Worm (Caenorhabditis elegans): Measurements from ENCODE around the gene R09D1.14.
"Not testable (repeated sequence)": the region's sequence is repeated elsewhere in the genome, so short reads cannot be mapped to it uniquely, and the experiment has no call there.

R09D1.14 gene

ce11 chrII:9474367-9475105 is 15.2 kb upstream of the R09D1.14 start, which contains the start of the genes chil-25 and chil-26:
Gene chil-25 (minus strand): TSS chrII:9474467.
Gene chil-26 (plus strand): TSS chrII:9475055.
- TF ChIP-seq unc-62 (GFP tag; optimal IDR thresholded peaks at IDR 0.05): no peak

ce11 chrII:9470027-9470426 is 10.7 kb upstream of the R09D1.14 start, which contains the start of gene T19H5.6:
Gene T19H5.6 (minus strand): TSS chrII:9470221.
- no peak for TF ChIP-seq unc-62 (GFP tag; optimal IDR thresholded peaks at IDR 0.05)

ce11 chrII:9468414-9468813 is 9.1 kb upstream of the R09D1.14 start, which contains the start of gene chil-23:
Gene chil-23 (minus strand): TSS chrII:9468611.
- TF ChIP-seq unc-62 (GFP tag; optimal IDR thresholded peaks at IDR 0.05): no peak

- no peak for TF ChIP-seq unc-62 (GFP tag; optimal IDR thresholded peaks at IDR 0.05)
Measured at ce11 chrII:9466095-9466494, 6.7 kb upstream of the R09D1.14 start, which contains the start of gene chil-22. Gene chil-22 (minus strand): TSS chrII:9466195.

- TF ChIP-seq unc-62 (GFP tag; optimal IDR thresholded peaks at IDR 0.05): not testable (repeated sequence)
Measured at ce11 chrII:9461881-9462280, 2.5 kb upstream of the R09D1.14 start, which contains the start of gene chil-21. Gene chil-21 (minus strand): TSS chrII:9461981.

ce11 chrII:9454304-9454703 is 5.1 kb downstream of the R09D1.14 start, which contains the start of gene chil-19:
Gene chil-19 (minus strand): TSS chrII:9454404.
- no peak for TF ChIP-seq unc-62 (GFP tag; optimal IDR thresholded peaks at IDR 0.05)

ce11 chrII:9452172-9452571 is 7.2 kb downstream of the R09D1.14 start, which contains the start of gene R09D1.12:
Gene R09D1.12 (minus strand): TSS chrII:9452272.
- not testable (repeated sequence) for TF ChIP-seq unc-62 (GFP tag; optimal IDR thresholded peaks at IDR 0.05)

- TF ChIP-seq unc-62 (GFP tag; optimal IDR thresholded peaks at IDR 0.05): no peak
Measured at ce11 chrII:9447965-9448364, 11.4 kb downstream of the R09D1.14 start, which contains the start of gene chil-18. Gene chil-18 (plus strand): TSS chrII:9448265.

- no peak for TF ChIP-seq unc-62 (GFP tag; optimal IDR thresholded peaks at IDR 0.05)
Measured at ce11 chrII:9445368-9445767, 14.0 kb downstream of the R09D1.14 start, which contains the start of gene R09D1.13. Gene R09D1.13 (minus strand): TSS chrII:9445468.

ce11 chrII:9443522-9443921 is 15.8 kb downstream of the R09D1.14 start, which contains the start of gene chil-15:
Gene chil-15 (minus strand): TSS chrII:9443622.
- TF ChIP-seq unc-62 (GFP tag; optimal IDR thresholded peaks at IDR 0.05): no peak

- TF ChIP-seq unc-62 (GFP tag; optimal IDR thresholded peaks at IDR 0.05): no peak
Measured at ce11 chrII:9441838-9442237, 17.5 kb downstream of the R09D1.14 start, which contains the start of gene chil-16. Gene chil-16 (minus strand): TSS chrII:9441938.

ce11 chrII:9440060-9440459 is 19.3 kb downstream of the R09D1.14 start, which contains the start of gene chil-17:
Gene chil-17 (minus strand): TSS chrII:9440160.
- no peak for TF ChIP-seq unc-62 (GFP tag; optimal IDR thresholded peaks at IDR 0.05)

- TF ChIP-seq unc-62 (GFP tag; optimal IDR thresholded peaks at IDR 0.05): no peak
Measured at ce11 chrII:9438853-9439252, 20.5 kb downstream of the R09D1.14 start.

ce11 chrII:9438227-9438626 is 21.1 kb downstream of the R09D1.14 start, which contains the start of gene chil-13:
Gene chil-13 (minus strand): TSS chrII:9438327.
- TF ChIP-seq unc-62 (GFP tag; optimal IDR thresholded peaks at IDR 0.05): no peak

- no peak for TF ChIP-seq unc-62 (GFP tag; optimal IDR thresholded peaks at IDR 0.05)
Measured at ce11 chrII:9436009-9436408, 23.4 kb downstream of the R09D1.14 start, which contains the start of gene kin-16. Gene kin-16 (minus strand): TSS chrII:9436109.

ce11 chrII:9433609-9434008 is 25.8 kb downstream of the R09D1.14 start, which contains the start of gene kin-15:
Gene kin-15 (minus strand): TSS chrII:9433709.
- TF ChIP-seq unc-62 (GFP tag; optimal IDR thresholded peaks at IDR 0.05): no peak
